Fruit fly (Drosophila melanogaster) whole organism, embryonic: ENCODE measurements around the gene CG13949.

Experiments used
- CG11456 ChIP-seq: fragments of 200-800 bp; sonication (Bioruptor generic); IDR thresholded peaks from 3 replicates; pipeline ENCODE4 v1.3.6; 2022; ENCODE audit warnings: missing biosample characterization, missing genetic modification characterization
- CG14441 ChIP-seq: fragments of 200-800 bp; sonication (Bioruptor generic); IDR thresholded peaks from 2 replicates; pipeline ENCODE4 v1.3.6; 2022; ENCODE audit warnings: missing biosample characterization, missing genetic modification characterization
- NfI ChIP-seq: fragments of 200-800 bp; sonication (Bioruptor generic); optimal IDR thresholded peaks from 3 replicates; lab custom pipeline; 2018; ENCODE audit warnings: missing biosample characterization, mild to moderate bottlenecking, missing genetic modification characterization, moderate library complexity
- bsh ChIP-seq, 2 experiments: fragments of 200-800 bp; sonication (Bioruptor generic); optimal IDR thresholded peaks; 2 replicates each; lab custom pipeline; 2017 to 2018; ENCODE audit warnings: mild to moderate bottlenecking in 2 of 2, missing biosample characterization in 2 of 2, missing genetic modification characterization in 2 of 2, moderate library complexity in 1 of 2
- insv ChIP-seq, 2 experiments: fragments of 200-800 bp; sonication (Bioruptor generic); optimal IDR thresholded peaks; 3 replicates each; lab custom pipeline; 2016 to 2018; ENCODE audit warnings: missing biosample characterization in 2 of 2, missing genetic modification characterization in 2 of 2
- jumu ChIP-seq: fragments of 200-800 bp; sonication (Bioruptor generic); optimal IDR thresholded peaks from 3 replicates; lab custom pipeline; 2016; ENCODE audit warnings: missing biosample characterization, missing genetic modification characterization
- p53 ChIP-seq: fragments of 200-800 bp; sonication (Bioruptor generic); optimal IDR thresholded peaks from 2 replicates; lab custom pipeline; 2016; ENCODE audit warnings: missing biosample characterization, missing genetic modification characterization
- usp ChIP-seq: fragments of >200 bp; optimal IDR thresholded peaks from 2 replicates; lab custom pipeline; 2017; ENCODE audit warnings: missing biosample characterization, missing genetic modification characterization
- vfl ChIP-seq: fragments of 200-800 bp; sonication (Bioruptor generic); optimal IDR thresholded peaks from 2 replicates; lab custom pipeline; 2016; ENCODE audit warnings: missing biosample characterization, missing genetic modification characterization

dm6 chr2L:843850-844791, 11.0 kb upstream of the CG13949 start:
- no peak for TF ChIP-seq jumu (GFP tag; lab: Kevin White, UChicago)
- peak in 1 of 2 experiments; percentile 34 for TF ChIP-seq bsh (GFP tag; optimal IDR thresholded peaks at IDR 0.05; lab: Kevin White, UChicago)
- TF ChIP-seq usp, result no peak
- TF ChIP-seq insv (GFP tag; optimal IDR thresholded peaks at IDR 0.05; lab: Kevin White, UChicago), result no peak
- no peak for TF ChIP-seq NfI (GFP tag; lab: Kevin White, UChicago)
- TF ChIP-seq vfl, result no peak
- TF ChIP-seq p53 (GFP tag; lab: Kevin White, UChicago), result no peak
- TF ChIP-seq CG14441, result no peak
- no peak for TF ChIP-seq CG11456
